Fruit fly (Drosophila melanogaster) whole organism, embryonic: ENCODE data around the gene kraken.

Experiments used
- Ada2b ChIP-seq: fragments of 200-800 bp; sonication (Bioruptor generic); IDR thresholded peaks from 2 replicates; pipeline ENCODE4 v1.3.6; 2022; ENCODE audit warnings: missing biosample characterization, missing genetic modification characterization
- Aef1 ChIP-seq: fragments of 200-800 bp; sonication (Bioruptor generic); IDR thresholded peaks from 3 replicates; pipeline ENCODE4 v1.3.6; 2022; ENCODE audit warnings: missing biosample characterization, missing genetic modification characterization
- CG10431 ChIP-seq: fragments of 200-800 bp; sonication (Bioruptor generic); optimal IDR thresholded peaks from 3 replicates; lab custom pipeline; 2018; ENCODE audit warnings: missing biosample characterization, mild to moderate bottlenecking, missing genetic modification characterization
- CG10959 ChIP-seq: fragments of 200-800 bp; sonication (Bioruptor generic); IDR thresholded peaks from 2 replicates; pipeline ENCODE4 v1.3.6; 2022; ENCODE audit warnings: missing biosample characterization, missing genetic modification characterization
- CG10979 ChIP-seq: fragments of 200-800 bp; sonication (Bioruptor generic); optimal IDR thresholded peaks from 2 replicates; lab custom pipeline; 2018; ENCODE audit warnings: missing biosample characterization, mild to moderate bottlenecking, missing genetic modification characterization, moderate library complexity
- CG11456 ChIP-seq: fragments of 200-800 bp; sonication (Bioruptor generic); IDR thresholded peaks from 3 replicates; pipeline ENCODE4 v1.3.6; 2022; ENCODE audit warnings: missing biosample characterization, missing genetic modification characterization
- CG11723 ChIP-seq: fragments of 200-800 bp; sonication (Bioruptor generic); optimal IDR thresholded peaks from 2 replicates; lab custom pipeline; 2017; ENCODE audit warnings: missing biosample characterization, mild to moderate bottlenecking, missing genetic modification characterization
- CG1529 ChIP-seq: fragments of 200-800 bp; sonication (Bioruptor generic); optimal IDR thresholded peaks from 3 replicates; lab custom pipeline; 2018; ENCODE audit warnings: missing biosample characterization, missing genetic modification characterization
- CG15514 ChIP-seq: fragments of 200-800 bp; sonication (Bioruptor generic); optimal IDR thresholded peaks from 3 replicates; lab custom pipeline; 2017; ENCODE audit warnings: missing biosample characterization, missing genetic modification characterization, mild to moderate bottlenecking, moderate library complexity, missing genetic modification reagents
- CG17186 ChIP-seq: fragments of 200-800 bp; sonication (Bioruptor generic); optimal IDR thresholded peaks from 3 replicates; lab custom pipeline; 2017; ENCODE audit warnings: missing biosample characterization, missing genetic modification reagents, missing genetic modification characterization
- CG1792 ChIP-seq: fragments of 200-800 bp; sonication (Bioruptor generic); optimal IDR thresholded peaks from 2 replicates; lab custom pipeline; 2016; ENCODE audit warnings: missing biosample characterization, missing genetic modification characterization
- CG18262 ChIP-seq: fragments of 200-800 bp; optimal IDR thresholded peaks from 3 replicates; lab custom pipeline; 2019; ENCODE audit warnings: missing biosample characterization, mild to moderate bottlenecking, missing genetic modification characterization, moderate library complexity
- CG30020 ChIP-seq: fragments of 200-800 bp; optimal IDR thresholded peaks from 2 replicates; lab custom pipeline; 2019; ENCODE audit warnings: missing biosample characterization, mild to moderate bottlenecking, missing genetic modification characterization, moderate library complexity
- CG33557 ChIP-seq: fragments of 200-800 bp; sonication (Bioruptor generic); optimal IDR thresholded peaks from 2 replicates; lab custom pipeline; 2019; ENCODE audit warnings: missing biosample characterization, mild to moderate bottlenecking, missing genetic modification characterization, moderate library complexity
- CG4707 ChIP-seq: fragments of 200-800 bp; sonication (Bioruptor generic); optimal IDR thresholded peaks from 2 replicates; lab custom pipeline; 2018; ENCODE audit warnings: missing biosample characterization, mild to moderate bottlenecking, missing genetic modification characterization, moderate library complexity
- CG4730 ChIP-seq: fragments of 200-800 bp; sonication (Bioruptor generic); IDR thresholded peaks from 2 replicates; pipeline ENCODE4 v1.3.6; 2022; ENCODE audit warnings: missing biosample characterization, missing genetic modification characterization
- CG9437 ChIP-seq: fragments of 200-800 bp; sonication (Bioruptor generic); optimal IDR thresholded peaks from 2 replicates; lab custom pipeline; 2018; ENCODE audit warnings: missing biosample characterization, mild to moderate bottlenecking, missing genetic modification characterization
- CG9817 ChIP-seq: fragments of 200-800 bp; sonication (Bioruptor generic); optimal IDR thresholded peaks from 2 replicates; lab custom pipeline; 2018; ENCODE audit warnings: missing biosample characterization, mild to moderate bottlenecking, missing genetic modification characterization, moderate library complexity
- CkIIα-i1 ChIP-seq: fragments of 200-800 bp; sonication (Bioruptor generic); IDR thresholded peaks from 2 replicates; pipeline ENCODE4 v1.3.6; 2022; ENCODE audit warnings: missing biosample characterization, missing genetic modification characterization
- Dip3 ChIP-seq: fragments of 200-800 bp; sonication (Bioruptor generic); optimal IDR thresholded peaks from 3 replicates; lab custom pipeline; 2016; ENCODE audit warnings: missing biosample characterization, missing genetic modification characterization
- E2f1 ChIP-seq: fragments of 200-800 bp; sonication (Bioruptor generic); IDR thresholded peaks from 2 replicates; pipeline ENCODE4 v1.3.6; 2022; ENCODE audit warnings: missing biosample characterization, missing genetic modification characterization
- HHEX ChIP-seq: fragments of 200-800 bp; sonication (Bioruptor generic); optimal IDR thresholded peaks from 3 replicates; lab custom pipeline; 2017; ENCODE audit warnings: missing biosample characterization, mild to moderate bottlenecking, missing genetic modification characterization, missing genetic modification reagents
- HLH4C ChIP-seq: fragments of 200-800 bp; sonication (Bioruptor generic); IDR thresholded peaks from 3 replicates; pipeline ENCODE4 v1.3.6; 2022; ENCODE audit warnings: missing biosample characterization, missing genetic modification characterization; ENCODE audit not compliant: partially characterized antibody
- Lpt ChIP-seq: fragments of >200 bp; optimal IDR thresholded peaks from 2 replicates; lab custom pipeline; 2018; ENCODE audit warnings: missing biosample characterization, missing genetic modification characterization
- Oli ChIP-seq: fragments of 200-800 bp; sonication (Bioruptor generic); optimal IDR thresholded peaks from 2 replicates; lab custom pipeline; 2018; ENCODE audit warnings: missing biosample characterization, mild to moderate bottlenecking, missing genetic modification characterization, moderate library complexity
- Opbp ChIP-seq: fragments of 200-800 bp; sonication (Bioruptor generic); IDR thresholded peaks from 3 replicates; pipeline ENCODE4 v1.3.6; 2022; ENCODE audit warnings: missing biosample characterization, missing genetic modification characterization; ENCODE audit not compliant: partially characterized antibody
- Stat92E ChIP-seq, 3 experiments: fragments of >200 bp in 2 of 3; fragments of 200-800 bp in 1 of 3; sonication (Bioruptor generic) in 1 of 3; optimal IDR thresholded peaks; 2 replicates each; lab custom pipeline; 2017 to 2019; ENCODE audit warnings: missing biosample characterization in 3 of 3, missing genetic modification characterization in 3 of 3, mild to moderate bottlenecking in 1 of 3, moderate library complexity in 1 of 3
- ap ChIP-seq: fragments of 200-800 bp; sonication (Bioruptor generic); IDR thresholded peaks from 2 replicates; pipeline ENCODE4 v1.3.6; 2022; ENCODE audit warnings: missing biosample characterization, missing genetic modification characterization
- cato ChIP-seq: fragments of 200-800 bp; sonication (Bioruptor generic); optimal IDR thresholded peaks from 2 replicates; lab custom pipeline; 2016; ENCODE audit warnings: missing biosample characterization, missing genetic modification characterization, borderline replicate concordance
- chn ChIP-seq: fragments of 200-800 bp; sonication (Bioruptor generic); optimal IDR thresholded peaks from 2 replicates; lab custom pipeline; 2016; ENCODE audit warnings: missing biosample characterization, missing genetic modification characterization
- crc ChIP-seq: fragments of 200-800 bp; sonication (Bioruptor generic); optimal IDR thresholded peaks from 2 replicates; lab custom pipeline; 2016; ENCODE audit warnings: missing biosample characterization, missing genetic modification characterization
- cwo ChIP-seq: fragments of 200-800 bp; sonication (Bioruptor generic); optimal IDR thresholded peaks from 3 replicates; lab custom pipeline; 2017; ENCODE audit warnings: missing biosample characterization, missing genetic modification characterization, mild to moderate bottlenecking, moderate library complexity, missing genetic modification reagents
- dysf ChIP-seq: fragments of 200-800 bp; sonication (Bioruptor generic); IDR thresholded peaks from 3 replicates; pipeline ENCODE4 v1.3.6; 2022; ENCODE audit warnings: missing biosample characterization, missing genetic modification characterization
- exex ChIP-seq: fragments of 200-800 bp; sonication (Bioruptor generic); optimal IDR thresholded peaks from 4 replicates; lab custom pipeline; 2018; ENCODE audit warnings: missing biosample characterization, mild to moderate bottlenecking, missing genetic modification characterization, moderate library complexity
- fu2 ChIP-seq: fragments of 200-800 bp; sonication (Bioruptor generic); optimal IDR thresholded peaks from 2 replicates; lab custom pipeline; 2016; ENCODE audit warnings: missing biosample characterization, missing genetic modification characterization
- gcm2 ChIP-seq: fragments of 200-800 bp; sonication (Bioruptor generic); optimal IDR thresholded peaks from 2 replicates; lab custom pipeline; 2016; ENCODE audit warnings: missing biosample characterization, missing genetic modification characterization
- gt ChIP-seq: fragments of 200-800 bp; sonication (Bioruptor generic); IDR thresholded peaks from 2 replicates; pipeline ENCODE4 v1.3.6; 2022; ENCODE audit warnings: missing biosample characterization, missing genetic modification characterization
- hb ChIP-seq: fragments of 200-800 bp; sonication (Bioruptor generic); IDR thresholded peaks from 3 replicates; pipeline ENCODE4 v1.3.6; 2022; ENCODE audit warnings: missing biosample characterization, missing genetic modification characterization; ENCODE audit not compliant: partially characterized antibody
- her ChIP-seq: fragments of 200-800 bp; sonication (Bioruptor generic); optimal IDR thresholded peaks from 2 replicates; lab custom pipeline; 2016; ENCODE audit warnings: missing biosample characterization, missing genetic modification characterization
- jigr1 ChIP-seq: fragments of 200-800 bp; sonication (Bioruptor generic); IDR thresholded peaks from 3 replicates; pipeline ENCODE4 v1.3.6; 2022; ENCODE audit warnings: missing biosample characterization, missing genetic modification characterization
- pnt ChIP-seq: fragments of 200-800 bp; sonication (Bioruptor generic); optimal IDR thresholded peaks from 3 replicates; lab custom pipeline; 2016; ENCODE audit warnings: missing biosample characterization, missing genetic modification characterization
- pros ChIP-seq: fragments of 200-800 bp; sonication (Bioruptor generic); optimal IDR thresholded peaks from 3 replicates; lab custom pipeline; 2019; ENCODE audit warnings: missing biosample characterization, mild to moderate bottlenecking, missing genetic modification characterization, moderate library complexity
- ro ChIP-seq: fragments of 200-800 bp; sonication (Bioruptor generic); IDR thresholded peaks from 2 replicates; pipeline ENCODE4 v1.3.6; 2022; ENCODE audit warnings: missing biosample characterization, missing genetic modification characterization
- slp2 ChIP-seq: fragments of 200-800 bp; sonication (Bioruptor generic); optimal IDR thresholded peaks from 2 replicates; lab custom pipeline; 2016; ENCODE audit warnings: missing biosample characterization, missing genetic modification characterization
- unc-4 ChIP-seq: fragments of 200-800 bp; sonication (Bioruptor generic); IDR thresholded peaks from 2 replicates; pipeline ENCODE4 v1.3.6; 2022; ENCODE audit warnings: missing biosample characterization, missing genetic modification characterization; ENCODE audit not compliant: partially characterized antibody
- vfl ChIP-seq: fragments of 200-800 bp; sonication (Bioruptor generic); optimal IDR thresholded peaks from 2 replicates; lab custom pipeline; 2016; ENCODE audit warnings: missing biosample characterization, missing genetic modification characterization
- vnd ChIP-seq: fragments of 200-800 bp; sonication (Bioruptor generic); IDR thresholded peaks from 3 replicates; pipeline ENCODE4 v1.3.6; 2022; ENCODE audit warnings: missing biosample characterization, missing genetic modification characterization; ENCODE audit not compliant: partially characterized antibody
- wek ChIP-seq: fragments of 200-800 bp; sonication (Bioruptor generic); optimal IDR thresholded peaks from 3 replicates; lab custom pipeline; 2018; ENCODE audit warnings: missing biosample characterization, mild to moderate bottlenecking, missing genetic modification characterization, moderate library complexity
- zen ChIP-seq: fragments of 200-800 bp; sonication (Bioruptor generic); optimal IDR thresholded peaks from 3 replicates; lab custom pipeline; 2018; ENCODE audit warnings: missing biosample characterization, mild to moderate bottlenecking, missing genetic modification characterization, moderate library complexity
- zf30C ChIP-seq: fragments of 200-800 bp; sonication (Bioruptor generic); optimal IDR thresholded peaks from 3 replicates; lab custom pipeline; 2018; ENCODE audit warnings: missing biosample characterization, mild to moderate bottlenecking, missing genetic modification characterization

kraken gene

DNA sequence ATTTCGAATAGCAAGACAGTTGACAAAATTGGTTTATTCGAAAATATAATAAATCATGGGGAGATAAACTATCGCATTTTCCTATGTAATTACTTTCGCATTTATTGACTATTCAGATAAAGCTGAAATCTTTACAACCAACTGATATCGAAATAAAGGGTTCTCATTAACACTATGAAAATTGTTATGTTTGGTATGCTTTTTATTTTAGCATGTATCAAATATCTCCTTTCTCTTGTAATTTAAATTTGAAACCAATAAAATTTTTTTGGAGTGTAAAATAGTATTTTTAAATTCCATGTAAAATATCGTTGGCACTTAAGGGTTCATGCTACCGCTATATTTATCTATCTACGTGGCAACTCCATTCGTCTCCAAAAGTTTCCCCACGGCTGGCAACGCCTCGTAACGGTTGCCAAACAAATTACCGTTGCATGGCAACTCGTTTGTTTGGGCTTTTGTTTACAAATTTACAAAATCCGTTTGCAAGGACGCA lies 2.5 kb downstream of the kraken start, which contains the start of gene CG13949 (continued):
- TF ChIP-seq CkIIα-i1 (GFP tag; lab: Robert Waterston, UW) (no peak), Dip3 (GFP tag; lab: Kevin White, UChicago) (peak; percentile 15), Aef1 (GFP tag; lab: Robert Waterston, UW) (peak; percentile 82), hb (GFP tag; lab: Robert Waterston, UW) (no peak), Lpt (GFP tag; lab: Kevin White, UChicago) (no peak), CG17186 (no peak), exex (peak; percentile 98), E2f1 (GFP tag; lab: Robert Waterston, UW) (peak; percentile 75), dysf (GFP tag; lab: Robert Waterston, UW) (peak; percentile 76), vnd (GFP tag; lab: Robert Waterston, UW) (no peak), wek (GFP tag; lab: Kevin White, UChicago) (no peak), HHEX (GFP tag; lab: Kevin White, UChicago) (peak; percentile 10), CG30020 (tag; lab: Kevin White, UChicago) (peak; percentile 23), CG10431 (GFP tag; lab: Kevin White, UChicago) (no peak), unc-4 (GFP tag; lab: Robert Waterston, UW) (peak; percentile 44; the same call in 1 of the 2 replicates), Oli (tag; lab: Kevin White, UChicago) (peak; percentile 15), HLH4C (0 out of 3 replicates have a peak, but pooled peaks have one; percentile 43), CG9437 (GFP tag; lab: Kevin White, UChicago) (no peak), crc (GFP tag; lab: Kevin White, UChicago) (no peak), CG18262 (tag; lab: Kevin White, UChicago) (peak; percentile 59), Ada2b (peak; percentile 73; the same call in 1 of the 2 replicates), jigr1 (no peak), her (GFP tag; lab: Kevin White, UChicago) (peak; percentile 58), fu2 (peak; percentile 45), gt (no peak), gcm2 (GFP tag; lab: Kevin White, UChicago) (no peak), vfl (no peak), CG1792 (GFP tag; lab: Kevin White, UChicago) (peak; percentile 47), Opbp (GFP tag; lab: Robert Waterston, UW) (peak; percentile 63), CG10979 (peak; percentile 53), slp2 (peak; percentile 46), CG11723 (GFP tag; lab: Kevin White, UChicago) (no peak), CG1529 (GFP tag; lab: Kevin White, UChicago) (peak; percentile 31), pnt (GFP tag; lab: Kevin White, UChicago) (peak; percentile 47), CG11456 (GFP tag; lab: Robert Waterston, UW) (peak; percentile 87), zf30C (GFP tag; lab: Kevin White, UChicago) (peak; percentile 85), CG4707 (GFP tag; lab: Kevin White, UChicago) (no peak), pros (GFP tag; lab: Kevin White, UChicago) (no peak), cato (no peak), CG9817 (peak; percentile 55), CG15514 (GFP tag; lab: Kevin White, UChicago) (peak; percentile 70), ap (GFP tag; lab: Robert Waterston, UW) (no peak), CG33557 (no peak), Stat92E (GFP tag; optimal IDR thresholded peaks at IDR 0.05; lab: Kevin White, UChicago) (no peak), chn (GFP tag; lab: Kevin White, UChicago) (peak; percentile 48), CG10959 (GFP tag; lab: Robert Waterston, UW) (peak; percentile 99), zen (tag; lab: Kevin White, UChicago) (peak; percentile 24), ro (GFP tag; lab: Robert Waterston, UW) (no peak), CG4730 (peak; percentile 30; the same call in 1 of the 2 replicates), cwo (peak; percentile 37)
